Fruit fly (Drosophila melanogaster): ENCODE results near the gene mei-217.
A peak's percentile ranks its signal among the peaks of the same experiment; 100 is the strongest.

The mei-217 gene

DNA sequence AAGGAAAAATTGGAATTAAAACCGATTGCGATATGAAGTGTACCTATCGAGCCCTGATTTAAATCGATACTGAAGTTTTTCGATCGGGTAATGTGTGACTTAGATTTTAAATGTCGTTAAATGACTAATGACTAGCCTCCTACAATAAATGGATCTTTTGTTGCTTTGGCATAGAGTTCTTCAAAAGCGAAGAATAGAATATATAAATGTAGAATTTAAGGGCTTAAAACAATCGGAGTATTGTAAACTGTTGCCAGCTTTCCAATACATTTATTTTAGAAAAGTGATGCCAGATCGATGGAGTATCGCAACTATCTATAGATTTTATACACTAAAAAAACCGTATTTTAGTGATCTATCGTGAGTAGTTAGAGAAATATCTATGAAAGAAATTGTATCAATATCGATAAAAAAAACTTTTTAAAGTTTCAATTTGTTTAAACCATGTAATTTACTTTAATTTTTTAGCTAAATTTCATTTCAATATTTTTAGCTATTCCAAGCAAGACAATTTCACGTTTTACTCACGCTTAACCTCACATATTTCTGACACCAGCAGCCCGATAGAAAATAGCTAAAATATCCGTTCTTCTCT lies at the start of gene mei-217, which contains the start of gene mei-218:
mei-217 (minus strand) TSS at position 51 of the 595 bp plus-strand sequence.
mei-218 (minus strand) TSS at position 51 of the 595 bp plus-strand sequence.
- TF ChIP-seq EcR (GFP tag; optimal IDR thresholded peaks at IDR 0.05) (no peak), pan (optimal IDR thresholded peaks at IDR 0.05) (no peak), Dll (optimal IDR thresholded peaks at IDR 0.05) (no peak), usp (GFP tag; optimal IDR thresholded peaks at IDR 0.05) (no peak), CG8478 (optimal IDR thresholded peaks at IDR 0.05) (no peak), psq (optimal IDR thresholded peaks at IDR 0.05) (no peak)

DNA sequence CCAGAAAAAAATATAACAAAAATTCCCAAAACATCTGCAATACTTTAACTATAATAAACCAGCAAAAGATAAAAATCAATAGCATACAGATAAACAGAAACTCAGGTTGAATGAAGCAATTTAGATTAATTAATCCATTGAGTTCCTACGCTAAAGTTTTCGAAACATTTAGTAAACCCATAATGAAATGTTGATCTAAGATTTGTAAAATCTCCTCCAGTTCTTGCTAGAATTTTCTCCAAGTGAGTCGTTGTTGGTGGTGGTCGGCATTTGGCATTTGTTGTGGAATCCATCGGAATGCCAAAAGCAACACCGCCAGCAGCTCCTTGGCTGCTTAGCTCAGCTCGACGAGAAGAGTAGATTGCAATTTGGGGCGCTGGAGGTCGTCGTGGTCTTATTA lies 45.4 kb upstream of the mei-217 start:
- no peak for TF ChIP-seq psq (optimal IDR thresholded peaks at IDR 0.05)
- no peak for TF ChIP-seq CG8478 (optimal IDR thresholded peaks at IDR 0.05)
- no peak for TF ChIP-seq usp (GFP tag; optimal IDR thresholded peaks at IDR 0.05)
- no peak for TF ChIP-seq Dll (optimal IDR thresholded peaks at IDR 0.05)
- no peak for TF ChIP-seq pan (optimal IDR thresholded peaks at IDR 0.05)
- no peak for TF ChIP-seq EcR (GFP tag; optimal IDR thresholded peaks at IDR 0.05)

DNA sequence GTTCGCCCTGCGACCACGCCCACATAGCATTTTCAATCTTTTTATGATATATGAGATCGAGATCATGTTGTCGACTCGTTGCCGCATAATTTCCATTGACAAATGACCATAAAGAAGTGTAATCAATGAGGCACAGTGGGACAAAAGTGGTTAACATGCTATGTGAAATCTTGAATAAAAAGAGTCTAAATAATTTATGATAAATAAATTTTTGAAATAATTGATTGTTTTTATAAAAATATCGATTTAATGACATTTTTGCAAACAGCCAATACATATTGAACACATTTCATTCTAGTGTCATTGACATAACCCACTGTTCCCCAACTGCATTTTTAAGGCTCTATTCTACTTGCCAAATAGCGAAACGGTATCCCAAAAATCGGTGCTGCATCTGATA lies 44.7 kb upstream of the mei-217 start:
- TF ChIP-seq Dll (optimal IDR thresholded peaks at IDR 0.05) (no peak), psq (optimal IDR thresholded peaks at IDR 0.05) (no peak), CG8478 (optimal IDR thresholded peaks at IDR 0.05) (no peak)

DNA sequence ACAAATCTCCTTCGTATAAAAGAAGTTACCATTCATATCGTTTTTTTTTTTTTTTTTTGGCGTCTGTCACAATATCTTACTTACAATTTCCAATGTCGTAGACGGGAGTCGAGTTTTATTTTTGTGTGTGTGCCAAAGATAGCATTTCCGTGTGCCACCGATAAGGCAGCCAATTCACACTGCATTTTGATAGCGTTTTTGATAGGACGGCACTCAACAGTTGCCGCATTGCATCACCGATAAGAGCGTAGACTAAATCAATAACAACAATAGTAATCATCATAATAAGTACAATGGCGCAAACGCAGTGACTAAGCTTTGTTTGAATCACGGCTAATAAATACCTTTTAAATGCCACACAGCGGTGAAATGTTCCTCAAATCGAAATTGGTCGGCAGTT lies 43.6 kb upstream of the mei-217 start:
- TF ChIP-seq Dll (optimal IDR thresholded peaks at IDR 0.05) = no peak
- no peak for TF ChIP-seq EcR (GFP tag; optimal IDR thresholded peaks at IDR 0.05)
- TF ChIP-seq psq (optimal IDR thresholded peaks at IDR 0.05) = no peak
- no peak for TF ChIP-seq CG8478 (optimal IDR thresholded peaks at IDR 0.05)
- no peak for TF ChIP-seq usp (GFP tag; optimal IDR thresholded peaks at IDR 0.05)
- no peak for TF ChIP-seq pan (optimal IDR thresholded peaks at IDR 0.05)

DNA sequence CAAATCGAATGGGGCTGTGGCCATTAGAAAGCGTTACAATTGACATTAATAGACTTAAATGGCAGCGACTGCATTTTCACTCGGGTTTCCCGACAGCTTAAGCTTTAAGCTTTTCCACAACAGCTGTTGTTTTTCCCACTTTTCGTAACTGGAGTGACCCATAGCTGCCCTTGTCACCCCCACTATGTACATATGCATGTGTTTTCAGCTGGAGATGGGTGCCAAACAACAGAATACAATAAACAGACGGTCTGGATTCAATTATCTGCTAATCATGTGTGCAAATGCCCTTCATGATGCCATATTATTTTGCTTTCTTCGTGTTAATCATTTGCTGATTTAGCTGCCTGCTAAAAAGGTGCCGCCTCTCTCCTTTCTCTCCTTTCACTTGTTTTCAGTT lies 40.7 kb upstream of the mei-217 start:
- TF ChIP-seq Dll (optimal IDR thresholded peaks at IDR 0.05) (no peak), psq (optimal IDR thresholded peaks at IDR 0.05) (no peak), EcR (GFP tag; optimal IDR thresholded peaks at IDR 0.05) (no peak), usp (GFP tag; optimal IDR thresholded peaks at IDR 0.05) (no peak), CG8478 (optimal IDR thresholded peaks at IDR 0.05) (no peak), pan (optimal IDR thresholded peaks at IDR 0.05) (no peak)

DNA sequence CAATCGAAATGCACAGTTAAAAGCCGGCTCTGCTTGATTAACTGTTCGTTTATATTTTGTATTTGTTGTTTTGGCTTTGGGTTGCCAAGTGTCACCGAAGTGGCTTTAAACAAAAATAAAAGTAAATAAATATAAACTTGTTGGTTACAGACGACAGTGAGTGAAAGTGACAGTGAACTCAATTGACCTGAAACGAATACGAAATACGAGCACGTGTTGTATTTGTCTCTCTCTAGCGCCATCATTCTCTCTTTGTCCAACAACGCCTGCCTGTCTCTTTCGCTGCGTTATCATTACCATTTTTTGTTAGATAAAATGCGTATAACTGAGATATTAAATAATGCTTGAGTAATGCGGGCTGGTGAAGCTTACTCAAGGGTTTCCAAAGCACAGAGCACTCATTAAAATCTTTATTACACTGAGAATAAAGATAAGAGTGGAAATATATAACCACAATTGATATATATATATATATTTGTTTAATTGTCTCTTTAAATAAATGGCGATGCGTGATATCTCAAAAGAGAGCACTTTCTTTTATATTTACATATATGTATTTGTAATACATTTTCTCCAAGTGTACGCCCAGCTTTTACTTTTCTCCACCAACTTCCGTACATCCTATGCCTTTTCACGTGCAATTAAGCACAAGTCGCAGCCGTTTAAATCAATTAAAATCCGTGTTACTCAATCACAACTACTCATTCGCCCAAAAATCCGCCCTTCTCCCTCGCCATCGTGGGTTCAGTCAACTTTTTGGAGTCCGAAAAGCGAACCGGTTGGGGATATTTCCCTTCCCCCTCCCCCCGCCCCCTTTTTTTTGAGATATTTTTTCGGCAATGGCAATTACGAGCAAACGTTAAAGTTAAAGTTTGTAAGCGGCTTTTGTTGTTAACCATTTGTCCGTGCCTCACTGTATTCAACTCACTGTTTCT lies 38.7 kb upstream of the mei-217 start:
- TF ChIP-seq EcR (GFP tag; optimal IDR thresholded peaks at IDR 0.05) (no peak), psq (optimal IDR thresholded peaks at IDR 0.05) (no peak), usp (GFP tag; optimal IDR thresholded peaks at IDR 0.05) (no peak), pan (optimal IDR thresholded peaks at IDR 0.05) (no peak), Dll (optimal IDR thresholded peaks at IDR 0.05) (no peak), CG8478 (optimal IDR thresholded peaks at IDR 0.05) (no peak)

DNA sequence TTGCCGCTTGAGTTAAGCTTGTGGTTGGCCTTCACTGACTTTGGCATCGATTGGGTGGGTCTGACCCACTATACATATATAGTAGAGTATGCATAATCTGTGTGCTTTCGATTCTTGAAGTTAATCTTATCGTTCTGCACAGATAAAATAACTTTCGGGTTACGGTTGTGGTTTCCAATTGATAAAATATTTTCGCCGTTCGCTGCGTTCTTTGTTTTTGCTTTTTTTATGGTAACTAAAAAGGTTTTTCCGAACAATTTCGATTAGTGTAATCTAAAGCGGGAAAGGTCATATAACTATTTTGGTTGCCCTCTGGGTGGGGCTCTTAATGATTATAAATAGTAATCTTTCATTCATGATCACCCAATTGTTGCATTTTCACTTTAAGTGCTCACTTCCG lies 37.7 kb upstream of the mei-217 start:
- TF ChIP-seq Dll (optimal IDR thresholded peaks at IDR 0.05) = no peak
- no peak for TF ChIP-seq usp (GFP tag; optimal IDR thresholded peaks at IDR 0.05)
- no peak for TF ChIP-seq psq (optimal IDR thresholded peaks at IDR 0.05)
- no peak for TF ChIP-seq CG8478 (optimal IDR thresholded peaks at IDR 0.05)
- TF ChIP-seq EcR (GFP tag; optimal IDR thresholded peaks at IDR 0.05) = no peak
- no peak for TF ChIP-seq pan (optimal IDR thresholded peaks at IDR 0.05)

DNA sequence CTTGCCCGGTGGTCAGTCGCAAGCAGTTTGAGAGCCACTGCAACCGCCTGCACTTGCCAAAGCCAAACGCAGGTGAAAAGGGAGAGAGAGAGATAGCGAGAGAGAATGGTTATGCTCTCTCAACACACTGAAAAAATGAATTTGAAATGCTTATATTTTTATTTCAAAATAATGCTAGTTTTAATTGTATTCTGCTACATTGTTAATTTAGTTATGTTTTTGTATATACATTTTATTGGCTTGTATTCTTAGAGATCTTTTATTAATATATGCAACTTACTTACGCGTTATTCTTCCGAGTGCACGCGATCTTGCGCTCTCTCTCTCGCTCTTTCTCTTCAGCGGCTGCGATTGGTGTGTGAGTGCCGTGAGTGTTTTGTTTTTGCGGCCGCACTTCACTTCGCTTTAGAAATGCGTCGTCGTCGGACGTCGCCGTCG lies 35.7 kb upstream of the mei-217 start:
- TF ChIP-seq Dll (optimal IDR thresholded peaks at IDR 0.05) (peak; percentile 67), EcR (GFP tag; optimal IDR thresholded peaks at IDR 0.05) (no peak)

DNA sequence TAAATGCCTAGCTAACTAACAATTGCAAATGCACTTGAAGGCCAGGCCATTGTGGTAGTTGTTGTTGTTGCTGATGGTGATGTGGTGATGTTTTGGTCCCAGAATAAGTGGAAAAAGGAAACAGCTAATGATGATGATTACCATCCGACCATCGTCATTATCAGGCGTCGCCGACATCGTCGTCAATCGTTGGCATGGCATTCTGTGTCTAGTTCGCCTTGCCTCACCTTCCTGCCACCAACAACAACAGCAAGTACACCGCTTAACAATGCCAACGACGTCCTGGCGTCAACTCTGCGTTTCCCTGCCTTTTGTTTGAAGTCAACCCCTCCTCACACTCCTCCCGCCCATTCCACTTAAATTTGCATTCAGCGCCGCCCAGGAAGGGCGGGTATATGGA lies 34.8 kb upstream of the mei-217 start:
- no peak for TF ChIP-seq CG8478 (optimal IDR thresholded peaks at IDR 0.05)
- no peak for TF ChIP-seq usp (GFP tag; optimal IDR thresholded peaks at IDR 0.05)
- TF ChIP-seq Dll (optimal IDR thresholded peaks at IDR 0.05) = no peak
- TF ChIP-seq psq (optimal IDR thresholded peaks at IDR 0.05) = no peak
- no peak for TF ChIP-seq EcR (GFP tag; optimal IDR thresholded peaks at IDR 0.05)
- no peak for TF ChIP-seq pan (optimal IDR thresholded peaks at IDR 0.05)

DNA sequence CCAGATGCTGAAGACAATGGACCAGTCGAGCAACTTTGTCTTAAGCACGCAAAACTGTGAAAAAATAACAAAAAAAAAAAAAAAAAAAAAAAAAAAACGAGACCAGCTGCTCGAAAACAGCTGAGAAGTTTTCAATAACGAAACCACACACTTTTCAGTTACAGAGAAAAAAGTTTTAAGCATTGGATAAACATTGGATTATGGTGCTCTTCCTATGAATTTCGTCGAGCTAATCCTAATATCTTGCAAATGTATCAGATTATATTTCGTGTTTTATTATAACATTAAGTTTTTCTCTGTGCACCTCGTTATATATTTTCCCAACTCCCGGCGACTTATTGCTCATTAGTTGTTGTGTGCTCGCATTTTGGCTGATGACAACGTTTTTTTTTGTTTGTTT lies 33.8 kb upstream of the mei-217 start:
- TF ChIP-seq Dll (optimal IDR thresholded peaks at IDR 0.05) (no peak), psq (optimal IDR thresholded peaks at IDR 0.05) (no peak), EcR (GFP tag; optimal IDR thresholded peaks at IDR 0.05) (no peak), CG8478 (optimal IDR thresholded peaks at IDR 0.05) (no peak), usp (GFP tag; optimal IDR thresholded peaks at IDR 0.05) (no peak), pan (optimal IDR thresholded peaks at IDR 0.05) (no peak)

DNA sequence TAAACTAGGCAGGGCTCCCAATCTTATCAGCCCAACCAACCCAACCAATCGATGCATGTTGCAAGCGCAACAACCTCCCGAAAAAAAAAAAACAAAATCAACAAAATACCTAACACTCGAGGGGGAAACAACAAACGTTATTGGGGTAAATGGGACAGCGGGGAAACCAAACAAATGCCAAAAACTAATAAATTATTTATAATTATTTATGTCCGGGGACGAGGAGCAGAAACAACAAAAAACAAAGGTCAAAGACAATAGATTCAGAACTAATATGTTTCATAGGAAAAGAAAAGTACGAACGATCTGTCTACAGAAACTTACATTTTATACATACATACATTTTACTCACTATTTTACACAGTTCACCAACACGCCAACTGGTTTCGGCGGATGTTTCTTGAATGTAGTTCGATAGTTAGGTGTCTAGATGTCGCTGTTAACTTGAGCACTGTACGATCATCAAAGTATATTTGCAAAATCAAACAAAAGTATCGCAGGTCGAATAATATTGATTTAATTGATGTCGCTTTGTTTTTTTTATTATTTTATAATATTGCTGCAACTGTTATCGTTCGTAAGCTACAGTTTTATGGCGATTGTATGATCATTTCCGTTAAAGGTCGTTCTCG lies 32.9 kb upstream of the mei-217 start:
- no peak for TF ChIP-seq usp (GFP tag; optimal IDR thresholded peaks at IDR 0.05)
- no peak for TF ChIP-seq pan (optimal IDR thresholded peaks at IDR 0.05)
- TF ChIP-seq CG8478 (optimal IDR thresholded peaks at IDR 0.05) = no peak
- TF ChIP-seq psq (optimal IDR thresholded peaks at IDR 0.05) = no peak
- no peak for TF ChIP-seq Dll (optimal IDR thresholded peaks at IDR 0.05)
- TF ChIP-seq EcR (GFP tag; optimal IDR thresholded peaks at IDR 0.05) = no peak

DNA sequence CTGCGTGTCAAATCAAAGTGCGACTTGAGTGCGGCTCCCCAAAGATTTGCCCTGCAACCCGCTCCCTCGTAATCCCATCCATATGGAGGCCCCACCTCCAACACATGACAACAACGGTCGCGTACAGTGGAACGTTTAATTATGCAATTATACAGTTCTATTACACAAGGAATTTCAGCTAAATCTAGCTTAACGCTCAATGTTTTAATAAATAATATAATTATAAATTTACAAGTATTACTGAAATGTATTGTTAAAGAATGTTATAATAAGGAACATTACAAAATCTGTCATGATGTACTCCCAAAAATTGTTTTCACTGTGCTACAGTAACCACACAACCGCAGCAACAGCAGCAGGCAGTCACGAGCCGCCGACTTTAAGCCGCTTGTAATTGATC lies 31.3 kb upstream of the mei-217 start:
- TF ChIP-seq EcR (GFP tag; optimal IDR thresholded peaks at IDR 0.05) (no peak), psq (optimal IDR thresholded peaks at IDR 0.05) (no peak), pan (optimal IDR thresholded peaks at IDR 0.05) (no peak), CG8478 (optimal IDR thresholded peaks at IDR 0.05) (no peak), usp (GFP tag; optimal IDR thresholded peaks at IDR 0.05) (no peak), Dll (optimal IDR thresholded peaks at IDR 0.05) (no peak)

All from whole organism.